Fruit fly (Drosophila melanogaster) Kc167 (cell line): ENCODE data around the gene Miga.

ENCODE experiments used
- Myc ChIP-seq: fragments of >200 bp; optimal IDR thresholded peaks from 2 replicates; lab custom pipeline; 2017; ENCODE audit warnings: missing external identifiers
- Sin3A ChIP-seq: fragments of >200 bp; optimal IDR thresholded peaks from 2 replicates; lab custom pipeline; 2018; ENCODE audit warnings: missing external identifiers
- h ChIP-seq: fragments of >200 bp; optimal IDR thresholded peaks from 3 replicates; lab custom pipeline; 2018; ENCODE audit warnings: missing external identifiers
- insv ChIP-seq: fragments of >200 bp; optimal IDR thresholded peaks from 3 replicates; lab custom pipeline; 2018; ENCODE audit warnings: missing external identifiers
- ttk ChIP-seq: sonication (Bioruptor generic); optimal IDR thresholded peaks from 2 replicates; lab custom pipeline; 2017; ENCODE audit warnings: missing external identifiers

DNA sequence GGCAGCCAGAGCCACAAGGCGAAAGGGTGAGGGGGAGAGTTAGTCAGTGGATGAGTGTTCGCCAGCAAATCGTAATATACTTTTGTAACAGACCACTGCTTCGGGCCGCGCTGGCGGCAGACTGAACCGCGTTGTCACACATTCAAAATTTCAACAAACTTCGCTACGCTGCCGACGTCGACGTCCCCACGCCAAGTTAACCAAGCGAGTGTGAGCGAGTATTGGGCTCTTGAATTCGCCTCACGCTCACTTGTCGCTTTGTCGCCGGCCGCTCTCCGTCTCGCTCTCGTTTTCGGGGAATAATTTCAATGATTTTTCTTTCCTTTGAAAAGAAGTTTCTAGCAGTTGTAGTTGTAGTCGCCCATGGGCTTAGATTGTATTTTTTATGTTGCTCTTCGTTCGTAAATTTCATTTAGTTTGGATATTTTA is 26.1 kb downstream of the Miga start, which contains the start of gene lawc:
- TF ChIP-seq Myc (lab: Kevin White, UChicago) (no peak), ttk (no peak), Sin3A (lab: Kevin White, UChicago) (no peak), h (no peak), insv (lab: Kevin White, UChicago) (no peak)
